Fruit fly (Drosophila melanogaster): ENCODE results near the gene CG10584.

CG10584 gene

dm6 chr3L:21010846-21011607 lies 20.1 kb downstream of the CG10584 start:
- TF ChIP-seq Dll (optimal IDR thresholded peaks at IDR 0.05) (peak; percentile 74), usp (GFP tag; optimal IDR thresholded peaks at IDR 0.05) (no peak)

dm6 chr3L:21009405-21010120 lies 21.6 kb downstream of the CG10584 start:
- TF ChIP-seq Dll (optimal IDR thresholded peaks at IDR 0.05) (peak; percentile 66), pan (optimal IDR thresholded peaks at IDR 0.05) (no peak)

dm6 chr3L:21008899-21009298 lies 22.3 kb downstream of the CG10584 start:
- TF ChIP-seq Dll (optimal IDR thresholded peaks at IDR 0.05) (peak; percentile 44), CG8478 (optimal IDR thresholded peaks at IDR 0.05) (no peak), usp (GFP tag; optimal IDR thresholded peaks at IDR 0.05) (no peak), EcR (GFP tag; optimal IDR thresholded peaks at IDR 0.05) (no peak), pan (optimal IDR thresholded peaks at IDR 0.05) (no peak)

dm6 chr3L:21008255-21008815 lies 22.8 kb downstream of the CG10584 start:
- TF ChIP-seq Dll (optimal IDR thresholded peaks at IDR 0.05) (no peak), EcR (GFP tag; optimal IDR thresholded peaks at IDR 0.05) (peak in 1 of 2 experiments; percentile 17)

dm6 chr3L:21007364-21008254 lies 23.6 kb downstream of the CG10584 start:
- TF ChIP-seq CG8478 (optimal IDR thresholded peaks at IDR 0.05) = no peak
- TF ChIP-seq pan (optimal IDR thresholded peaks at IDR 0.05) = no peak
- TF ChIP-seq psq (optimal IDR thresholded peaks at IDR 0.05) = no peak
- TF ChIP-seq usp (GFP tag; optimal IDR thresholded peaks at IDR 0.05) = no peak
- no peak for TF ChIP-seq Dll (optimal IDR thresholded peaks at IDR 0.05)

dm6 chr3L:20999639-21000038 lies 31.5 kb downstream of the CG10584 start:
- TF ChIP-seq usp (GFP tag; optimal IDR thresholded peaks at IDR 0.05) (no peak), CG8478 (optimal IDR thresholded peaks at IDR 0.05) (no peak), EcR (GFP tag; optimal IDR thresholded peaks at IDR 0.05) (no peak), Dll (optimal IDR thresholded peaks at IDR 0.05) (no peak), psq (optimal IDR thresholded peaks at IDR 0.05) (no peak), pan (optimal IDR thresholded peaks at IDR 0.05) (no peak)

dm6 chr3L:20991373-20991772 lies 39.8 kb downstream of the CG10584 start, which contains the start of gene CG12984:
CG12984 (plus strand) TSS chr3L:20991673.
- TF ChIP-seq psq (optimal IDR thresholded peaks at IDR 0.05) (no peak), Dll (optimal IDR thresholded peaks at IDR 0.05) (no peak), CG8478 (optimal IDR thresholded peaks at IDR 0.05) (no peak), usp (GFP tag; optimal IDR thresholded peaks at IDR 0.05) (no peak), EcR (GFP tag; optimal IDR thresholded peaks at IDR 0.05) (no peak), pan (optimal IDR thresholded peaks at IDR 0.05) (no peak)

dm6 chr3L:20990231-20990630 lies 40.9 kb downstream of the CG10584 start:
- no peak for TF ChIP-seq pan (optimal IDR thresholded peaks at IDR 0.05)
- TF ChIP-seq EcR (GFP tag; optimal IDR thresholded peaks at IDR 0.05) = no peak
- no peak for TF ChIP-seq CG8478 (optimal IDR thresholded peaks at IDR 0.05)
- no peak for TF ChIP-seq psq (optimal IDR thresholded peaks at IDR 0.05)
- no peak for TF ChIP-seq usp (GFP tag; optimal IDR thresholded peaks at IDR 0.05)

- TF ChIP-seq psq (optimal IDR thresholded peaks at IDR 0.05) (no peak), pan (optimal IDR thresholded peaks at IDR 0.05) (no peak), EcR (GFP tag; optimal IDR thresholded peaks at IDR 0.05) (no peak), Dll (optimal IDR thresholded peaks at IDR 0.05) (no peak), usp (GFP tag; optimal IDR thresholded peaks at IDR 0.05) (no peak), CG8478 (optimal IDR thresholded peaks at IDR 0.05) (no peak)
Measured at dm6 chr3L:20988862-20989261, 42.3 kb downstream of the CG10584 start.

dm6 chr3L:20987895-20988294 lies 43.3 kb downstream of the CG10584 start:
- no peak for TF ChIP-seq psq (optimal IDR thresholded peaks at IDR 0.05)
- no peak for TF ChIP-seq Dll (optimal IDR thresholded peaks at IDR 0.05)
- TF ChIP-seq EcR (GFP tag; optimal IDR thresholded peaks at IDR 0.05) = no peak
- TF ChIP-seq CG8478 (optimal IDR thresholded peaks at IDR 0.05) = no peak
- TF ChIP-seq usp (GFP tag; optimal IDR thresholded peaks at IDR 0.05) = no peak
- no peak for TF ChIP-seq pan (optimal IDR thresholded peaks at IDR 0.05)

- TF ChIP-seq usp (GFP tag; optimal IDR thresholded peaks at IDR 0.05) (no peak), EcR (GFP tag; optimal IDR thresholded peaks at IDR 0.05) (no peak), Dll (optimal IDR thresholded peaks at IDR 0.05) (no peak), psq (optimal IDR thresholded peaks at IDR 0.05) (no peak), pan (optimal IDR thresholded peaks at IDR 0.05) (no peak), CG8478 (optimal IDR thresholded peaks at IDR 0.05) (no peak)
Measured at dm6 chr3L:20986929-20987363, 44.2 kb downstream of the CG10584 start.
